Worm (Caenorhabditis elegans) whole organism, young adult: Measurements from ENCODE around the gene irld-51.

Experiments
- F23B12.7 ChIP-seq: sonication (generic microtip); optimal IDR thresholded peaks from 2 replicates; lab custom pipeline; 2017; ENCODE audit warnings: missing genetic modification characterization, mild to moderate bottlenecking, missing compliant biosample characterization, antibody characterized with exemption, moderate library complexity; ENCODE audit not compliant: insufficient read depth
- F37B4.10 ChIP-seq: fragments of 200-800 bp; sonication (Bioruptor generic); IDR thresholded peaks from 2 replicates; pipeline ENCODE4 v1.3.6; 2022; ENCODE audit warnings: missing genetic modification characterization, missing compliant biosample characterization
- F39B2.1 ChIP-seq: fragments of 200-800 bp; sonication (Bioruptor generic); IDR thresholded peaks from 2 replicates; pipeline ENCODE4 v1.3.6; 2022; ENCODE audit warnings: missing genetic modification reagents, missing genetic modification characterization, missing compliant biosample characterization
- F52B5.7 ChIP-seq: sonication (generic microtip); optimal IDR thresholded peaks from 2 replicates; lab custom pipeline; 2016; ENCODE audit warnings: mild to moderate bottlenecking, missing genetic modification characterization, missing compliant biosample characterization
- F57A8.1 ChIP-seq: fragments of 200-800 bp; sonication (Bioruptor generic); optimal IDR thresholded peaks from 2 replicates; lab custom pipeline; 2018; ENCODE audit warnings: mild to moderate bottlenecking, missing genetic modification characterization, moderate library complexity, missing compliant biosample characterization
- bed-1 ChIP-seq: fragments of 200-800 bp; sonication (Bioruptor generic); IDR thresholded peaks from 2 replicates; pipeline ENCODE4 v1.3.6; 2022; ENCODE audit warnings: missing genetic modification reagents, missing genetic modification characterization, missing compliant biosample characterization
- cebp-1 ChIP-seq, 2 experiments: fragments of 200-800 bp in 1 of 2; sonication (Bioruptor generic) in 1 of 2; sonication (generic microtip) in 1 of 2; IDR thresholded peaks in 1 of 2; optimal IDR thresholded peaks in 1 of 2; 2 replicates each; pipeline versions ENCODE4 v1.3.6 to Lab custom; 2017 to 2022; ENCODE audit warnings: missing compliant biosample characterization in 2 of 2, missing genetic modification characterization in 2 of 2, mild to moderate bottlenecking in 1 of 2, missing genetic modification reagents in 1 of 2, moderate library complexity in 1 of 2
- ceh-40 ChIP-seq: fragments of 200-800 bp; sonication (Bioruptor generic); IDR thresholded peaks from 2 replicates; pipeline ENCODE4 v1.3.6; 2022; ENCODE audit warnings: missing genetic modification characterization, missing compliant biosample characterization
- chd-7 ChIP-seq: sonication (generic microtip); optimal IDR thresholded peaks from 2 replicates; lab custom pipeline; 2016; ENCODE audit warnings: mild to moderate bottlenecking, missing genetic modification characterization, moderate library complexity, missing compliant biosample characterization
- dox-1 ChIP-seq: fragments of 200-800 bp; sonication (Bioruptor generic); IDR thresholded peaks from 2 replicates; pipeline ENCODE4 v1.3.6; 2022; ENCODE audit warnings: missing genetic modification reagents, missing genetic modification characterization, missing compliant biosample characterization
- egrh-3 ChIP-seq: fragments of 200-800 bp; sonication (Bioruptor generic); IDR thresholded peaks from 2 replicates; pipeline ENCODE4 v1.3.6; 2022; ENCODE audit warnings: missing genetic modification reagents, missing genetic modification characterization, missing compliant biosample characterization
- ets-4 ChIP-seq: fragments of 200-800 bp; sonication (Bioruptor generic); optimal IDR thresholded peaks from 2 replicates; lab custom pipeline; 2018; ENCODE audit warnings: mild to moderate bottlenecking, missing genetic modification characterization, missing compliant biosample characterization
- hrde-1 ChIP-seq: sonication (generic microtip); optimal IDR thresholded peaks from 2 replicates; lab custom pipeline; 2016; ENCODE audit warnings: missing genetic modification characterization, mild to moderate bottlenecking, missing compliant biosample characterization, moderate library complexity, missing genotype, missing genetic modification reagents, borderline replicate concordance
- lin-35 ChIP-seq, 3 experiments: fragments of 150-350 bp in 2 of 3; sonication (generic microtip) in 1 of 3; optimal IDR thresholded peaks; 2 replicates each; lab custom pipeline; 2014 to 2018; ENCODE audit warnings: missing biosample characterization in 3 of 3, missing genetic modification characterization in 3 of 3, missing genetic modification reagents in 3 of 3
- lin-54 ChIP-seq: fragments of 200-800 bp; sonication (Bioruptor generic); optimal IDR thresholded peaks from 2 replicates; lab custom pipeline; 2018; ENCODE audit warnings: mild to moderate bottlenecking, missing genetic modification characterization, missing compliant biosample characterization
- lsy-27 ChIP-seq: sonication (generic microtip); optimal IDR thresholded peaks from 2 replicates; lab custom pipeline; 2017; ENCODE audit warnings: missing genetic modification characterization, mild to moderate bottlenecking, missing compliant biosample characterization, antibody characterized with exemption, missing genotype, borderline replicate concordance; ENCODE audit not compliant: insufficient read depth
- mcd-1 ChIP-seq: fragments of 200-800 bp; sonication (Bioruptor generic); IDR thresholded peaks from 2 replicates; pipeline ENCODE4 v1.3.6; 2022; ENCODE audit warnings: missing genetic modification reagents, missing genetic modification characterization, missing compliant biosample characterization
- mel-28 ChIP-seq: sonication (generic microtip); optimal IDR thresholded peaks from 2 replicates; lab custom pipeline; 2016; ENCODE audit warnings: borderline replicate concordance, mild to moderate bottlenecking, missing genetic modification characterization, missing compliant biosample characterization
- mes-4 ChIP-seq: sonication (generic microtip); optimal IDR thresholded peaks from 2 replicates; lab custom pipeline; 2016; ENCODE audit warnings: missing genotype, missing genetic modification characterization, missing compliant biosample characterization
- mxl-1 ChIP-seq: sonication (generic microtip); optimal IDR thresholded peaks from 2 replicates; lab custom pipeline; 2016; ENCODE audit warnings: missing genetic modification characterization, missing compliant biosample characterization
- nfyb-1 ChIP-seq: fragments of 200-800 bp; sonication (Bioruptor generic); IDR thresholded peaks from 2 replicates; pipeline ENCODE4 v1.3.6; 2022; ENCODE audit warnings: missing genetic modification reagents, missing genetic modification characterization, missing compliant biosample characterization
- nhr-27 ChIP-seq: fragments of 200-800 bp; sonication (Bioruptor generic); optimal IDR thresholded peaks from 2 replicates; lab custom pipeline; 2018; ENCODE audit warnings: mild to moderate bottlenecking, missing genetic modification characterization, moderate library complexity, missing compliant biosample characterization
- nhr-90 ChIP-seq: sonication (generic microtip); optimal IDR thresholded peaks from 2 replicates; lab custom pipeline; 2016; ENCODE audit warnings: missing genotype, mild to moderate bottlenecking, missing genetic modification characterization, missing compliant biosample characterization
- rec-8 ChIP-seq, 2 experiments: sonication (generic microtip); optimal IDR thresholded peaks; 2 replicates each; lab custom pipeline; 2016; ENCODE audit warnings: mild to moderate bottlenecking in 2 of 2, missing genetic modification characterization in 2 of 2, missing genetic modification reagents in 2 of 2, missing genotype in 2 of 2, missing biosample characterization in 1 of 2, missing compliant biosample characterization in 1 of 2, moderate library complexity in 1 of 2
- sea-2 ChIP-seq: fragments of 200-800 bp; sonication (Bioruptor generic); IDR thresholded peaks from 2 replicates; pipeline ENCODE4 v1.3.6; 2022; ENCODE audit warnings: missing genetic modification characterization, missing compliant biosample characterization
- snpc-4 ChIP-seq, 5 experiments: fragments of 150-350 bp in 1 of 5; sonication (generic microtip) in 4 of 5; optimal IDR thresholded peaks; 2 replicates each; lab custom pipeline; 2014 to 2018; ENCODE audit warnings: missing genetic modification characterization in 5 of 5, missing biosample characterization in 3 of 5, antibody characterized with exemption in 2 of 5, mild to moderate bottlenecking in 2 of 5, missing compliant biosample characterization in 2 of 5, missing genotype in 2 of 5, moderate library complexity in 2 of 5, missing genetic modification reagents in 1 of 5
- somi-1 ChIP-seq: fragments of 200-800 bp; sonication (Bioruptor generic); optimal IDR thresholded peaks from 2 replicates; lab custom pipeline; 2018; ENCODE audit warnings: mild to moderate bottlenecking, missing genetic modification characterization, missing compliant biosample characterization
- sptf-2 ChIP-seq: fragments of 200-800 bp; sonication (Bioruptor generic); optimal IDR thresholded peaks from 2 replicates; lab custom pipeline; 2018; ENCODE audit warnings: mild to moderate bottlenecking, missing genetic modification characterization, missing compliant biosample characterization
- tbp1 ChIP-seq: fragments of 200-800 bp; sonication (Bioruptor generic); optimal IDR thresholded peaks from 2 replicates; lab custom pipeline; 2018; ENCODE audit warnings: mild to moderate bottlenecking, missing genetic modification characterization, missing compliant biosample characterization
- tbx-9 ChIP-seq: sonication (generic microtip); optimal IDR thresholded peaks from 2 replicates; lab custom pipeline; 2016; ENCODE audit warnings: borderline replicate concordance, missing genetic modification characterization, inconsistent platforms, missing compliant biosample characterization
- xnd-1 ChIP-seq: sonication (generic microtip); optimal IDR thresholded peaks from 2 replicates; lab custom pipeline; 2016; ENCODE audit warnings: missing genotype, missing genetic modification reagents, missing genetic modification characterization, missing compliant biosample characterization
- zfh-2 ChIP-seq: fragments of 200-800 bp; sonication (Bioruptor generic); conservative IDR thresholded peaks from 2 replicates; pipeline ENCODE4 v1.3.6; 2022; ENCODE audit warnings: missing genetic modification reagents, missing genetic modification characterization, missing compliant biosample characterization
- zim-3 ChIP-seq: sonication (generic microtip); optimal IDR thresholded peaks from 2 replicates; lab custom pipeline; 2017; ENCODE audit warnings: mild to moderate bottlenecking, missing genetic modification characterization, moderate library complexity, missing compliant biosample characterization
- ztf-28 ChIP-seq: fragments of 200-800 bp; sonication (Bioruptor generic); IDR thresholded peaks from 2 replicates; pipeline ENCODE4 v1.3.6; 2022; ENCODE audit warnings: missing genetic modification reagents, missing genetic modification characterization, missing compliant biosample characterization
- ztf-6 ChIP-seq: fragments of 200-800 bp; sonication (Bioruptor generic); IDR thresholded peaks from 2 replicates; pipeline ENCODE4 v1.3.6; 2022; ENCODE audit warnings: missing genetic modification reagents, missing genetic modification characterization, missing compliant biosample characterization

Gene irld-51

DNA sequence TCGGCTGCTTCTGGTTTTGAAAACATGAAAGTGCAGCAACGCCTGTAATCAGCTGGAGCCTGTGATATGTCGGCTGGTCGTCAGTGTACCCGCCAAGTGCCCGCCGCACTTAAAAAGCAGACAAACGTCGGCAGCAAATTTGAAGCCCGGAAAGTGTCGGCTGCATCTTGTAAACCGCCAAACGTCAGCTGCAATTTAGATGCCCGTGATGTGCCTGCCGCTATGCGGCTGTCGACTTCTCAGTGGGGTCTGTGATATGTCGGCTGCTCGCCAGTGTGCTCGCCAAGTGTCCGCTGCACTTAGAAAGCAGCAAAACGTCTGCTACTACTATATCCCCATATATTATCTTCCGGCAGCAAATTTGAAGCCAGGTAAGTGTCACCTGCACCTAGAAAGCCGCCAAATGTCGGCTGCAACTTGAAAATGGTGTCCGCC lies 34.6 kb upstream of the irld-51 start (continued):
- TF ChIP-seq mel-28 (tag; lab: Kevin White, UChicago) = no peak
- TF ChIP-seq sea-2 (GFP tag; lab: Robert Waterston, UW) = peak; percentile 21; the same call in 1 of the 2 replicates
- no peak for TF ChIP-seq mxl-1 (tag; lab: Kevin White, UChicago)
- TF ChIP-seq ets-4 (GFP tag; lab: Kevin White, UChicago) = no peak
- TF ChIP-seq mes-4 (tag; lab: Kevin White, UChicago) = no peak
- TF ChIP-seq F23B12.7 (tag; lab: Kevin White, UChicago) = no peak
- no peak for TF ChIP-seq nfyb-1 (GFP tag; lab: Robert Waterston, UW)
- TF ChIP-seq lin-54 (GFP tag; lab: Kevin White, UChicago) = peak; percentile 5
- no peak for TF ChIP-seq lin-35 (GFP tag; optimal IDR thresholded peaks at IDR 0.05; lab: Kevin White, UChicago)
- no peak for TF ChIP-seq xnd-1 (tag; lab: Kevin White, UChicago)
- peak; percentile 59 for TF ChIP-seq chd-7 (tag; lab: Kevin White, UChicago)
- 0 out of 2 replicates have a peak, but pooled peaks have one; percentile 30 for TF ChIP-seq ztf-28
- TF ChIP-seq zfh-2 (GFP tag; lab: Robert Waterston, UW) = peak; percentile 77
- TF ChIP-seq F57A8.1 (GFP tag; lab: Kevin White, UChicago) = peak; percentile 37
- TF ChIP-seq bed-1 (GFP tag; lab: Robert Waterston, UW) = no peak
- no peak for TF ChIP-seq tbp1 (GFP tag; lab: Kevin White, UChicago)
- TF ChIP-seq nhr-27 (tag; lab: Kevin White, UChicago) = no peak
- peak; percentile 57 for TF ChIP-seq F52B5.7 (tag; lab: Kevin White, UChicago)
- no peak for TF ChIP-seq zim-3 (tag; lab: Kevin White, UChicago)
- TF ChIP-seq dox-1 = 0 out of 2 replicates have a peak, but pooled peaks have one; percentile 41
- TF ChIP-seq ceh-40 = no peak
- no peak for TF ChIP-seq nhr-90 (tag; lab: Kevin White, UChicago)
- TF ChIP-seq tbx-9 (tag; lab: Kevin White, UChicago) = no peak
- TF ChIP-seq cebp-1 (GFP tag; IDR thresholded peaks at IDR 0.05; lab: Robert Waterston, UW) = no peak
- TF ChIP-seq cebp-1 (tag; optimal IDR thresholded peaks at IDR 0.05; lab: Kevin White, UChicago) = peak; percentile 50
- no peak for TF ChIP-seq hrde-1 (tag; lab: Kevin White, UChicago)
- peak; percentile 37; the same call in 1 of the 2 replicates for TF ChIP-seq F39B2.1 (GFP tag; lab: Robert Waterston, UW)
- no peak for TF ChIP-seq snpc-4 (GFP tag; optimal IDR thresholded peaks at IDR 0.05; lab: Kevin White, UChicago)
- TF ChIP-seq snpc-4 (tag; optimal IDR thresholded peaks at IDR 0.05; lab: Kevin White, UChicago) = peak; percentile 7 to 82 (median 44)

DNA sequence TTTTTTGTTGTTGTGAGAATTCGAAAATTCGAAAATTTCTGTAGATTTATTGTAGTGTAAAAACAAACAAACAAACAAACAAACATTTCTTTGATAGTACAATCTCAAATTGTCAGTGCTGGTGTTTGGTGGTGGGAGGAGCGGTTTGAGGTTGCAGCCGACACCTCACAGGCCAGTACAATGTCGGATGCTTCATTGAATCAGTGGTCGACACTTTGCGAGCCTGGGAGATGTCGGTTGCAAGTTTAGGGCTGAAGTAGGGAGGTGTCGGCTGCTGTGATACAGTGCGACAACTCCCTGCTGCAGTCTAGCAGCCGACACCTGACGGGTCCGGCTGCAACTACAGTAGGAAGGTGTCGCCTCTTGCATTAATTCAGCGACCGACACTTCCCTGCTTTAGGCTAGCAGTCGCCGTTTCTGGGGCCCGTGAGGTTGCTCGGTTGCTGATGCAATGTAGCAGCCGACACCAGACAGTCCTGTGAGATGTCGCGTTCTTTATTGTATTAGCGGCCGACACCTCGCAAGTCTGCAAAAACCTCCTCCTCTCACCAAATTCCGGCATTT lies 33.5 kb upstream of the irld-51 start:
- no peak for TF ChIP-seq lsy-27 (tag; lab: Kevin White, UChicago)
- TF ChIP-seq mes-4 (tag; lab: Kevin White, UChicago) = no peak
- TF ChIP-seq ztf-28 = 0 out of 2 replicates have a peak, but pooled peaks have one; percentile 5
- no peak for TF ChIP-seq somi-1
- TF ChIP-seq rec-8 (tag; optimal IDR thresholded peaks at IDR 0.05; lab: Kevin White, UChicago) = no peak
- TF ChIP-seq F57A8.1 (GFP tag; lab: Kevin White, UChicago) = no peak
- TF ChIP-seq zfh-2 (GFP tag; lab: Robert Waterston, UW) = peak; percentile 69
- TF ChIP-seq zim-3 (tag; lab: Kevin White, UChicago) = peak; percentile 28
- peak; percentile 61; the same call in 1 of the 2 replicates for TF ChIP-seq egrh-3 (GFP tag; lab: Robert Waterston, UW)
- 0 out of 2 replicates have a peak, but pooled peaks have one; percentile 75 for TF ChIP-seq F37B4.10 (GFP tag; lab: Robert Waterston, UW)
- peak; percentile 12 for TF ChIP-seq sptf-2 (GFP tag; lab: Kevin White, UChicago)
- TF ChIP-seq ztf-6 (GFP tag; lab: Robert Waterston, UW) = no peak
- peak; percentile 8; the same call in 1 of the 2 replicates for TF ChIP-seq mcd-1 (GFP tag; lab: Robert Waterston, UW)
- 0 out of 2 replicates have a peak, but pooled peaks have one; percentile 27 for TF ChIP-seq cebp-1 (GFP tag; IDR thresholded peaks at IDR 0.05; lab: Robert Waterston, UW)
- peak; percentile 36 for TF ChIP-seq cebp-1 (tag; optimal IDR thresholded peaks at IDR 0.05; lab: Kevin White, UChicago)
- no peak for TF ChIP-seq snpc-4 (GFP tag; optimal IDR thresholded peaks at IDR 0.05; lab: Kevin White, UChicago)
- peak; percentile 62 to 86 (median 80) for TF ChIP-seq snpc-4 (tag; optimal IDR thresholded peaks at IDR 0.05; lab: Kevin White, UChicago)
- 0 out of 2 replicates have a peak, but pooled peaks have one; percentile 45 for TF ChIP-seq nfyb-1 (GFP tag; lab: Robert Waterston, UW)
